Fruit fly (Drosophila melanogaster) S2 (cell line): ENCODE results near the gene CG33127.

Experiments
- CG8478 ChIP-seq: fragments of >200 bp; optimal IDR thresholded peaks from 2 replicates; lab custom pipeline; 2018
- CTCF ChIP-seq, 2 experiments: fragments of >200 bp; optimal IDR thresholded peaks; 2 replicates each; lab custom pipeline; 2018

dm6 chr2L:300877-301706 lies 20.8 kb upstream of the CG33127 start:
- TF ChIP-seq CTCF (optimal IDR thresholded peaks at IDR 0.05; lab: Kevin White, UChicago) = no peak
- no peak for TF ChIP-seq CG8478 (lab: Kevin White, UChicago)
